Worm (Caenorhabditis elegans) whole organism, late embryonic: ENCODE data around the gene ZK637.14.

ENCODE experiments used
- ceh-18 ChIP-seq: sonication (generic microtip); optimal IDR thresholded peaks from 2 replicates; lab custom pipeline; 2016; ENCODE audit warnings: missing genetic modification characterization, missing compliant biosample characterization
- ceh-19 ChIP-seq: fragments of 200-800 bp; sonication (Bioruptor generic); optimal IDR thresholded peaks from 2 replicates; lab custom pipeline; 2018; ENCODE audit warnings: mild to moderate bottlenecking, missing genetic modification characterization, missing compliant biosample characterization
- ceh-24 ChIP-seq: sonication (generic microtip); optimal IDR thresholded peaks from 2 replicates; lab custom pipeline; 2016; ENCODE audit warnings: mild to moderate bottlenecking, missing genetic modification characterization, missing compliant biosample characterization
- elt-2 ChIP-seq: sonication (generic microtip); optimal IDR thresholded peaks from 2 replicates; lab custom pipeline; 2016; ENCODE audit warnings: missing genetic modification reagents, missing genetic modification characterization, missing compliant biosample characterization
- hlh-8 ChIP-seq: sonication (generic microtip); optimal IDR thresholded peaks from 2 replicates; lab custom pipeline; 2016; ENCODE audit warnings: missing genotype, missing genetic modification characterization, missing compliant biosample characterization
- nfya-1 ChIP-seq: sonication (generic microtip); optimal IDR thresholded peaks from 2 replicates; lab custom pipeline; 2017; ENCODE audit warnings: missing genetic modification characterization, mild to moderate bottlenecking, missing compliant biosample characterization, antibody characterized with exemption, moderate library complexity
- pha-4 ChIP-seq: fragments of 150-350 bp; optimal IDR thresholded peaks from 2 replicates; lab custom pipeline; 2018; ENCODE audit warnings: missing biosample characterization, missing genetic modification reagents, missing genetic modification characterization
- pros-1 ChIP-seq: fragments of 150-350 bp; optimal IDR thresholded peaks from 2 replicates; lab custom pipeline; 2014; ENCODE audit warnings: missing biosample characterization, missing genetic modification reagents, missing genetic modification characterization
- rnt-1 ChIP-seq: sonication (generic microtip); optimal IDR thresholded peaks from 2 replicates; lab custom pipeline; 2016; ENCODE audit warnings: missing genetic modification characterization, missing compliant biosample characterization
- syd-9 ChIP-seq: sonication (generic microtip); optimal IDR thresholded peaks from 2 replicates; lab custom pipeline; 2016; ENCODE audit warnings: mild to moderate bottlenecking, missing genetic modification characterization, moderate library complexity, missing compliant biosample characterization
- zip-5 ChIP-seq: sonication (generic microtip); optimal IDR thresholded peaks from 2 replicates; lab custom pipeline; 2016; ENCODE audit warnings: missing genetic modification characterization, missing compliant biosample characterization

- TF ChIP-seq rnt-1 (tag; lab: Kevin White, UChicago) = no peak
- no peak for TF ChIP-seq ceh-24
- no peak for TF ChIP-seq ceh-18 (tag; lab: Kevin White, UChicago)
- no peak for TF ChIP-seq nfya-1
- no peak for TF ChIP-seq hlh-8 (tag; lab: Kevin White, UChicago)
- no peak for TF ChIP-seq pros-1
- no peak for TF ChIP-seq ceh-19 (GFP tag; lab: Kevin White, UChicago)
- no peak for TF ChIP-seq zip-5 (tag; lab: Kevin White, UChicago)
- no peak for TF ChIP-seq elt-2 (tag; lab: Kevin White, UChicago)
- no peak for TF ChIP-seq pha-4 (tag; lab: Kevin White, UChicago)
- TF ChIP-seq syd-9 (tag; lab: Kevin White, UChicago) = no peak
Measured at ce11 chrIII:8877002-8877401, 12.0 kb downstream of the ZK637.14 start, which contains the start of gene K01F9.2.
